Fruit fly (Drosophila melanogaster) S2 (cell line): Measurements from ENCODE around the gene CG15818.

ENCODE experiments used
- CG8478 ChIP-seq: fragments of >200 bp; optimal IDR thresholded peaks from 2 replicates; lab custom pipeline; 2018
- CTCF ChIP-seq, 2 experiments: fragments of >200 bp; optimal IDR thresholded peaks; 2 replicates each; lab custom pipeline; 2018

CG15818 gene

dm6 chr2L:7442929-7443328 is 32.2 kb downstream of the CG15818 start:
- TF ChIP-seq CG8478 (lab: Kevin White, UChicago), result no peak
- TF ChIP-seq CTCF (optimal IDR thresholded peaks at IDR 0.05; lab: Kevin White, UChicago), result no peak

- TF ChIP-seq CTCF (optimal IDR thresholded peaks at IDR 0.05; lab: Kevin White, UChicago) (no peak), CG8478 (lab: Kevin White, UChicago) (no peak)
Observed at dm6 chr2L:7447820-7448219, 37.1 kb downstream of the CG15818 start.

dm6 chr2L:7448371-7448770 is 37.7 kb downstream of the CG15818 start:
- no peak for TF ChIP-seq CTCF (optimal IDR thresholded peaks at IDR 0.05; lab: Kevin White, UChicago)
- no peak for TF ChIP-seq CG8478 (lab: Kevin White, UChicago)

- TF ChIP-seq CTCF (optimal IDR thresholded peaks at IDR 0.05; lab: Kevin White, UChicago) (no peak), CG8478 (lab: Kevin White, UChicago) (no peak)
Observed at dm6 chr2L:7450966-7451365, 40.3 kb downstream of the CG15818 start, which contains the start of gene santa-maria. Gene santa-maria (minus strand): TSS chr2L:7451244.

- no peak for TF ChIP-seq CG8478 (lab: Kevin White, UChicago)
- TF ChIP-seq CTCF (optimal IDR thresholded peaks at IDR 0.05; lab: Kevin White, UChicago), result peak in 1 of 2 experiments; percentile 29
Observed at dm6 chr2L:7452093-7452492, 41.4 kb downstream of the CG15818 start.

- TF ChIP-seq CG8478 (lab: Kevin White, UChicago) (no peak), CTCF (optimal IDR thresholded peaks at IDR 0.05; lab: Kevin White, UChicago) (no peak)
Observed at dm6 chr2L:7454112-7454511, 43.4 kb downstream of the CG15818 start, which contains the start of gene Gr28a. Gene Gr28a (minus strand): TSS chr2L:7454212.
